Fruit fly (Drosophila melanogaster) whole organism, embryonic: Measurements from ENCODE around the gene CG11842.

Experiments
- Asciz ChIP-seq: fragments of 200-800 bp; sonication (Bioruptor generic); optimal IDR thresholded peaks from 2 replicates; lab custom pipeline; 2017; ENCODE audit warnings: missing biosample characterization, mild to moderate bottlenecking, missing genetic modification characterization, missing genetic modification reagents
- CG1024 ChIP-seq: fragments of 200-800 bp; sonication (Bioruptor generic); IDR thresholded peaks from 2 replicates; pipeline ENCODE4 v1.3.6; 2022; ENCODE audit warnings: missing biosample characterization, missing genetic modification characterization
- CG10267 ChIP-seq: fragments of 200-800 bp; sonication (Bioruptor generic); optimal IDR thresholded peaks from 2 replicates; lab custom pipeline; 2018; ENCODE audit warnings: missing biosample characterization, mild to moderate bottlenecking, missing genetic modification characterization, moderate library complexity
- CG10565 ChIP-seq: fragments of 200-800 bp; sonication (Bioruptor generic); optimal IDR thresholded peaks from 3 replicates; lab custom pipeline; 2016; ENCODE audit warnings: missing biosample characterization, mild to moderate bottlenecking, missing genetic modification characterization
- CG10979 ChIP-seq: fragments of 200-800 bp; sonication (Bioruptor generic); optimal IDR thresholded peaks from 2 replicates; lab custom pipeline; 2018; ENCODE audit warnings: missing biosample characterization, mild to moderate bottlenecking, missing genetic modification characterization, moderate library complexity
- CG11247 ChIP-seq: fragments of 200-800 bp; sonication (Bioruptor generic); IDR thresholded peaks from 2 replicates; pipeline ENCODE4 v1.3.6; 2022; ENCODE audit warnings: missing biosample characterization, missing genetic modification characterization
- CG11723 ChIP-seq: fragments of 200-800 bp; sonication (Bioruptor generic); optimal IDR thresholded peaks from 2 replicates; lab custom pipeline; 2017; ENCODE audit warnings: missing biosample characterization, mild to moderate bottlenecking, missing genetic modification characterization
- CG1233 ChIP-seq: fragments of 200-800 bp; sonication (Bioruptor generic); optimal IDR thresholded peaks from 4 replicates; lab custom pipeline; 2018; ENCODE audit warnings: missing biosample characterization, mild to moderate bottlenecking, missing genetic modification characterization
- CG13296 ChIP-seq: fragments of 200-800 bp; sonication (Bioruptor generic); optimal IDR thresholded peaks from 3 replicates; lab custom pipeline; 2018; ENCODE audit warnings: missing biosample characterization, mild to moderate bottlenecking, missing genetic modification characterization
- CG13624 ChIP-seq: fragments of 200-800 bp; sonication (Bioruptor generic); optimal IDR thresholded peaks from 2 replicates; lab custom pipeline; 2016; ENCODE audit warnings: missing biosample characterization, missing genetic modification characterization
- CG14965 ChIP-seq: fragments of 200-800 bp; sonication (Bioruptor generic); optimal IDR thresholded peaks from 2 replicates; lab custom pipeline; 2016; ENCODE audit warnings: missing biosample characterization, missing genetic modification characterization, borderline replicate concordance
- CG15073 ChIP-seq: fragments of 200-800 bp; sonication (Bioruptor generic); optimal IDR thresholded peaks from 2 replicates; lab custom pipeline; 2016; ENCODE audit warnings: missing biosample characterization, missing genetic modification characterization
- CG15269 ChIP-seq: fragments of 200-800 bp; sonication (Bioruptor generic); optimal IDR thresholded peaks from 2 replicates; lab custom pipeline; 2018; ENCODE audit warnings: missing biosample characterization, mild to moderate bottlenecking, missing genetic modification characterization, moderate library complexity
- CG1603 ChIP-seq: fragments of 200-800 bp; sonication (Bioruptor generic); optimal IDR thresholded peaks from 2 replicates; lab custom pipeline; 2019; ENCODE audit warnings: missing biosample characterization, mild to moderate bottlenecking, missing genetic modification characterization, moderate library complexity
- CG18599 ChIP-seq: fragments of 200-800 bp; sonication (Bioruptor generic); optimal IDR thresholded peaks from 3 replicates; lab custom pipeline; 2017; ENCODE audit warnings: missing biosample characterization, missing genetic modification characterization, mild to moderate bottlenecking, moderate library complexity, missing genetic modification reagents
- CG3995 ChIP-seq: fragments of 200-800 bp; sonication (Bioruptor generic); optimal IDR thresholded peaks from 3 replicates; lab custom pipeline; 2016; ENCODE audit warnings: missing biosample characterization, missing genetic modification characterization
- CG4360 ChIP-seq: fragments of 200-800 bp; sonication (Bioruptor generic); IDR thresholded peaks from 2 replicates; pipeline ENCODE4 v1.3.6; 2022; ENCODE audit warnings: missing biosample characterization, missing genetic modification characterization
- Dip2 ChIP-seq: fragments of 200-800 bp; sonication (Bioruptor generic); IDR thresholded peaks from 2 replicates; pipeline ENCODE4 v1.3.6; 2022; ENCODE audit warnings: missing biosample characterization, missing genetic modification characterization
- Ets65A ChIP-seq: fragments of 200-800 bp; sonication (Bioruptor generic); peaks from one replicate; lab custom pipeline; 2016; ENCODE audit warnings: missing biosample characterization, missing genetic modification characterization
- Hand ChIP-seq: fragments of 200-800 bp; sonication (Bioruptor generic); optimal IDR thresholded peaks from 2 replicates; lab custom pipeline; 2017; ENCODE audit warnings: mild to moderate bottlenecking, missing biosample characterization, missing genetic modification reagents, missing genetic modification characterization
- Hmr ChIP-seq: fragments of 200-800 bp; sonication (Bioruptor generic); optimal IDR thresholded peaks from 3 replicates; lab custom pipeline; 2017; ENCODE audit warnings: mild to moderate bottlenecking, missing biosample characterization, missing genetic modification reagents, missing genetic modification characterization
- Med ChIP-seq: fragments of 200-800 bp; sonication (Bioruptor generic); peaks from one replicate; lab custom pipeline; 2016; ENCODE audit warnings: missing biosample characterization, missing genetic modification characterization, mild to moderate bottlenecking, inconsistent platforms, moderate library complexity
- Mrtf ChIP-seq: fragments of 200-800 bp; sonication (Bioruptor generic); IDR thresholded peaks from 3 replicates; pipeline ENCODE4 v1.3.6; 2022; ENCODE audit warnings: missing biosample characterization, missing genetic modification characterization
- Rx ChIP-seq: fragments of 200-800 bp; sonication (Bioruptor generic); IDR thresholded peaks from 2 replicates; pipeline ENCODE4 v1.3.6; 2022; ENCODE audit warnings: missing biosample characterization, missing genetic modification characterization
- Sox100B ChIP-seq: fragments of 200-800 bp; sonication (Bioruptor generic); optimal IDR thresholded peaks from 3 replicates; lab custom pipeline; 2018; ENCODE audit warnings: missing biosample characterization, mild to moderate bottlenecking, missing genetic modification characterization
- ash1 ChIP-seq: fragments of 200-800 bp; sonication (Bioruptor generic); optimal IDR thresholded peaks from 2 replicates; lab custom pipeline; 2018; ENCODE audit warnings: missing biosample characterization, mild to moderate bottlenecking, missing genetic modification characterization
- ato ChIP-seq: fragments of 200-800 bp; sonication (Bioruptor generic); IDR thresholded peaks from 2 replicates; pipeline ENCODE4 v1.3.6; 2022; ENCODE audit warnings: missing biosample characterization, missing genetic modification characterization; ENCODE audit not compliant: partially characterized antibody
- bbx ChIP-seq: fragments of 200-800 bp; sonication (Bioruptor generic); IDR thresholded peaks from 2 replicates; pipeline ENCODE4 v1.3.6; 2022; ENCODE audit warnings: missing biosample characterization, missing genetic modification characterization; ENCODE audit not compliant: partially characterized antibody
- cato ChIP-seq: fragments of 200-800 bp; sonication (Bioruptor generic); optimal IDR thresholded peaks from 2 replicates; lab custom pipeline; 2016; ENCODE audit warnings: missing biosample characterization, missing genetic modification characterization, borderline replicate concordance
- cwo ChIP-seq: fragments of 200-800 bp; sonication (Bioruptor generic); optimal IDR thresholded peaks from 3 replicates; lab custom pipeline; 2017; ENCODE audit warnings: missing biosample characterization, missing genetic modification characterization, mild to moderate bottlenecking, moderate library complexity, missing genetic modification reagents
- dati ChIP-seq: fragments of 200-800 bp; sonication (Bioruptor generic); IDR thresholded peaks from 2 replicates; pipeline ENCODE4 v1.3.6; 2022; ENCODE audit warnings: missing biosample characterization, missing genetic modification characterization
- dmrt11E ChIP-seq: fragments of 200-800 bp; sonication (Bioruptor generic); optimal IDR thresholded peaks from 3 replicates; lab custom pipeline; 2018; ENCODE audit warnings: missing biosample characterization, mild to moderate bottlenecking, missing genetic modification characterization, moderate library complexity
- dysf ChIP-seq: fragments of 200-800 bp; sonication (Bioruptor generic); IDR thresholded peaks from 3 replicates; pipeline ENCODE4 v1.3.6; 2022; ENCODE audit warnings: missing biosample characterization, missing genetic modification characterization
- eve ChIP-seq, 2 experiments: fragments of >200 bp; optimal IDR thresholded peaks; 2 replicates each; lab custom pipeline; 2017; ENCODE audit warnings: missing biosample characterization in 2 of 2, missing genetic modification characterization in 2 of 2
- ewg ChIP-seq: fragments of 200-800 bp; sonication (Bioruptor generic); optimal IDR thresholded peaks from 3 replicates; lab custom pipeline; 2017; ENCODE audit warnings: mild to moderate bottlenecking, missing biosample characterization, missing genetic modification reagents, missing genetic modification characterization
- fd3F ChIP-seq: fragments of 200-800 bp; sonication (Bioruptor generic); optimal IDR thresholded peaks from 2 replicates; lab custom pipeline; 2018; ENCODE audit warnings: missing biosample characterization, mild to moderate bottlenecking, missing genetic modification characterization, moderate library complexity
- gsb-n ChIP-seq: fragments of 200-800 bp; sonication (Bioruptor generic); optimal IDR thresholded peaks from 3 replicates; lab custom pipeline; 2018; ENCODE audit warnings: missing biosample characterization, mild to moderate bottlenecking, missing genetic modification characterization
- insv ChIP-seq, 2 experiments: fragments of 200-800 bp; sonication (Bioruptor generic); optimal IDR thresholded peaks; 3 replicates each; lab custom pipeline; 2016 to 2018; ENCODE audit warnings: missing biosample characterization in 2 of 2, missing genetic modification characterization in 2 of 2
- jing ChIP-seq: fragments of 200-800 bp; sonication (Bioruptor generic); optimal IDR thresholded peaks from 2 replicates; lab custom pipeline; 2018; ENCODE audit warnings: missing biosample characterization, mild to moderate bottlenecking, missing genetic modification characterization
- lov ChIP-seq, 2 experiments: fragments of 200-800 bp in 1 of 2; fragments of >200 bp in 1 of 2; sonication (Bioruptor generic) in 1 of 2; IDR thresholded peaks in 1 of 2; optimal IDR thresholded peaks in 1 of 2; 2 replicates in 1 of 2; 3 replicates in 1 of 2; pipeline versions ENCODE4 v1.3.6 to Lab custom; 2017 to 2022; ENCODE audit warnings: missing biosample characterization in 1 of 2, missing genetic modification characterization in 1 of 2
- pan ChIP-seq, 4 experiments: fragments of >200 bp in 3 of 4; fragments of 200-800 bp in 1 of 4; sonication (Bioruptor generic) in 1 of 4; optimal IDR thresholded peaks in 3 of 4; IDR thresholded peaks in 1 of 4; 2 replicates each; pipeline versions ENCODE4 v1.3.6 to Lab custom; 2017 to 2022; ENCODE audit warnings: missing biosample characterization in 2 of 4, missing genetic modification characterization in 2 of 4, mixed read lengths in 1 of 4
- phol ChIP-seq: fragments of 200-800 bp; sonication (Bioruptor generic); optimal IDR thresholded peaks from 3 replicates; lab custom pipeline; 2018; ENCODE audit warnings: missing biosample characterization, mild to moderate bottlenecking, missing genetic modification characterization, moderate library complexity
- pnt ChIP-seq: fragments of 200-800 bp; sonication (Bioruptor generic); optimal IDR thresholded peaks from 3 replicates; lab custom pipeline; 2016; ENCODE audit warnings: missing biosample characterization, missing genetic modification characterization
- repo ChIP-seq: fragments of 200-800 bp; sonication (Bioruptor generic); optimal IDR thresholded peaks from 2 replicates; lab custom pipeline; 2016; ENCODE audit warnings: missing biosample characterization, missing genetic modification characterization
- sd ChIP-seq: fragments of 200-800 bp; sonication (Bioruptor generic); optimal IDR thresholded peaks from 3 replicates; lab custom pipeline; 2018; ENCODE audit warnings: missing biosample characterization, mild to moderate bottlenecking, missing genetic modification characterization, moderate library complexity
- shn ChIP-seq: fragments of 200-800 bp; sonication (Bioruptor generic); optimal IDR thresholded peaks from 3 replicates; lab custom pipeline; 2016; ENCODE audit warnings: missing biosample characterization, missing genetic modification characterization
- sim ChIP-seq: fragments of 200-800 bp; sonication (Bioruptor generic); IDR thresholded peaks from 2 replicates; pipeline ENCODE4 v1.3.6; 2022; ENCODE audit warnings: missing biosample characterization, missing genetic modification characterization
- stwl ChIP-seq: fragments of 200-800 bp; sonication (Bioruptor generic); optimal IDR thresholded peaks from 3 replicates; lab custom pipeline; 2018; ENCODE audit warnings: missing biosample characterization, mild to moderate bottlenecking, missing genetic modification characterization, moderate library complexity
- trh ChIP-seq: fragments of 200-800 bp; sonication (Bioruptor generic); optimal IDR thresholded peaks from 2 replicates; lab custom pipeline; 2016; ENCODE audit warnings: missing biosample characterization, missing genetic modification characterization
- twi ChIP-seq: fragments of 200-800 bp; optimal IDR thresholded peaks from 2 replicates; lab custom pipeline; 2019; ENCODE audit warnings: missing biosample characterization, mild to moderate bottlenecking, missing genetic modification characterization, moderate library complexity

CG11842 gene

DNA sequence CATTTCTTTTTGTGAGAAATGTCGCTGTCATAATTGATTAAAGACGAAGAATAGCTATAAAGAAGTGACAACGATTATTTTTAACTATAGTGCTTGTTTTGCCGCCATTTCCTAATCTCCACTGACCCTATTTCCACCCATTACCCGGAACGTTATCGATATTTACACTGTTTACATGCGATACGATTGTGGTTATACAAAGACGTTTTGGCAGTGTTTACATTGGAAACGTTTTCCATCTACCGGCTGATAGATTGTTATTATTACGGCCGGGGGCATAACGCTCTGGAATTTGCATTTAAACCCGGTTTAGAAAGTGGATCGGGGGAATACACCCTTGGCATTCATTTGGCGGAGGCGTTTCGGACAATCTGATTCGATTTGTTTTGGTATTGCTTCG is 13.8 kb downstream of the CG11842 start (continued):
- TF ChIP-seq phol (tag; lab: Kevin White, UChicago) (no peak), cwo (GFP tag; lab: Kevin White, UChicago) (peak; percentile 6), Hmr (GFP tag; lab: Kevin White, UChicago) (no peak), CG11247 (GFP tag; lab: Robert Waterston, UW) (no peak), Asciz (GFP tag; lab: Kevin White, UChicago) (peak; percentile 24), insv (GFP tag; optimal IDR thresholded peaks at IDR 0.05; lab: Kevin White, UChicago) (peak in 1 of 2 experiments; percentile 2), stwl (tag; lab: Kevin White, UChicago) (no peak), CG10565 (GFP tag; lab: Kevin White, UChicago) (no peak), ash1 (GFP tag; lab: Kevin White, UChicago) (no peak), CG15269 (no peak), repo (no peak), Sox100B (peak; percentile 24), cato (GFP tag; lab: Kevin White, UChicago) (no peak), CG14965 (no peak), trh (no peak), shn (no peak), Mrtf (no peak), pan (optimal IDR thresholded peaks at IDR 0.05; lab: Kevin White, UChicago) (no peak), pan (GFP tag; optimal IDR thresholded peaks at IDR 0.05 in 1 of 2, IDR thresholded peaks at IDR 0.05 in 1 of 2) (no peak), bbx (GFP tag; lab: Robert Waterston, UW) (no peak), Dip2 (GFP tag; lab: Robert Waterston, UW) (no peak), gsb-n (no peak), CG3995 (GFP tag; lab: Kevin White, UChicago) (no peak), CG13296 (GFP tag; lab: Kevin White, UChicago) (peak; percentile 15), Ets65A (GFP tag; lab: Kevin White, UChicago) (no peak), dmrt11E (tag; lab: Kevin White, UChicago) (no peak), Hand (GFP tag; lab: Kevin White, UChicago) (no peak), CG15073 (GFP tag; lab: Kevin White, UChicago) (no peak), ato (GFP tag; lab: Robert Waterston, UW) (no peak), CG18599 (GFP tag; lab: Kevin White, UChicago) (peak; percentile 36), CG4360 (GFP tag; lab: Robert Waterston, UW) (no peak), eve (GFP tag; optimal IDR thresholded peaks at IDR 0.05; lab: Kevin White, UChicago) (no peak), sim (GFP tag; lab: Robert Waterston, UW) (no peak), CG1233 (GFP tag; lab: Kevin White, UChicago) (peak; percentile 27), pnt (GFP tag; lab: Kevin White, UChicago) (no peak), dysf (GFP tag; lab: Robert Waterston, UW) (no peak), CG10979 (no peak), twi (tag; lab: Kevin White, UChicago) (no peak), CG1024 (GFP tag; lab: Robert Waterston, UW) (no peak), Rx (GFP tag; lab: Robert Waterston, UW) (no peak), fd3F (GFP tag; lab: Kevin White, UChicago) (no peak), CG13624 (GFP tag; lab: Kevin White, UChicago) (no peak), CG1603 (peak; percentile 12), jing (GFP tag; lab: Kevin White, UChicago) (no peak), dati (GFP tag; lab: Robert Waterston, UW) (no peak), Med (GFP tag; lab: Kevin White, UChicago) (peak; percentile 81), ewg (no peak), CG10267 (no peak), sd (peak; percentile 21), lov (optimal IDR thresholded peaks at IDR 0.05; lab: Kevin White, UChicago) (no peak), lov (GFP tag; IDR thresholded peaks at IDR 0.05; lab: Robert Waterston, UW) (no peak), CG11723 (GFP tag; lab: Kevin White, UChicago) (no peak)
